Worm (Caenorhabditis elegans) whole organism, L4 larva: ENCODE results near the gene C44H9.4.

Experiments
- F44E2.7 ChIP-seq: fragments of 200-800 bp; sonication (Bioruptor generic); IDR thresholded peaks from 2 replicates; pipeline ENCODE4 v2.1.2; 2022; ENCODE audit warnings: missing genetic modification characterization, missing compliant biosample characterization
- T20F7.1 ChIP-seq: fragments of 200-800 bp; sonication (Bioruptor generic); optimal IDR thresholded peaks from 2 replicates; lab custom pipeline; 2018; ENCODE audit warnings: mild to moderate bottlenecking, missing genetic modification characterization, missing compliant biosample characterization
- aha-1 ChIP-seq: fragments of 150-350 bp; peaks from one replicate; lab custom pipeline; 2014; ENCODE audit warnings: missing biosample characterization, missing genetic modification characterization
- ceh-20 ChIP-seq: fragments of 200-800 bp; sonication (Bioruptor generic); IDR thresholded peaks from 2 replicates; pipeline ENCODE4 v1.3.6; 2022; ENCODE audit warnings: missing genetic modification reagents, missing genetic modification characterization, missing compliant biosample characterization
- ceh-82 ChIP-seq: sonication (generic microtip); optimal IDR thresholded peaks from 2 replicates; lab custom pipeline; 2017; ENCODE audit warnings: missing biosample characterization, missing genetic modification characterization
- daf-16 ChIP-seq, 3 experiments: sonication (generic microtip); optimal IDR thresholded peaks; 2 replicates each; lab custom pipeline; 2016 to 2017; ENCODE audit warnings: missing genetic modification characterization in 3 of 3, missing genetic modification reagents in 3 of 3, mild to moderate bottlenecking in 2 of 3, missing compliant biosample characterization in 2 of 3, missing biosample characterization in 1 of 3, moderate library complexity in 1 of 3
- dmd-6 ChIP-seq: fragments of 200-800 bp; sonication (Bioruptor generic); IDR thresholded peaks from 2 replicates; pipeline ENCODE4 v1.3.6; 2022; ENCODE audit warnings: missing genetic modification reagents, missing genetic modification characterization, missing compliant biosample characterization
- dmd-9 ChIP-seq: fragments of 200-800 bp; sonication (Bioruptor generic); IDR thresholded peaks from 2 replicates; pipeline ENCODE4 v1.3.6; 2022; ENCODE audit warnings: missing genetic modification reagents, missing genetic modification characterization, missing compliant biosample characterization
- dpl-1 ChIP-seq: fragments of 150-350 bp; optimal IDR thresholded peaks from 2 replicates; lab custom pipeline; 2014; ENCODE audit warnings: missing biosample characterization, missing genetic modification reagents, missing genetic modification characterization
- duxl-1 ChIP-seq: sonication (generic microtip); optimal IDR thresholded peaks from 2 replicates; lab custom pipeline; 2016; ENCODE audit warnings: mild to moderate bottlenecking, missing genetic modification characterization, moderate library complexity, missing compliant biosample characterization; ENCODE audit not compliant: poor library complexity
- dve-1 ChIP-seq: sonication (generic microtip); optimal IDR thresholded peaks from 2 replicates; lab custom pipeline; 2017; ENCODE audit warnings: antibody characterized with exemption, mild to moderate bottlenecking, missing genetic modification characterization, missing compliant biosample characterization; ENCODE audit not compliant: insufficient read depth
- egl-43 ChIP-seq: fragments of 200-800 bp; sonication (Bioruptor generic); IDR thresholded peaks from 2 replicates; pipeline ENCODE4 v1.3.6; 2022; ENCODE audit warnings: missing genetic modification reagents, missing genetic modification characterization, missing compliant biosample characterization
- fkh-10 ChIP-seq: fragments of 150-350 bp; optimal IDR thresholded peaks from 2 replicates; lab custom pipeline; 2014; ENCODE audit warnings: missing biosample characterization, missing genetic modification reagents, missing genetic modification characterization
- fos-1 ChIP-seq: fragments of 150-350 bp; optimal IDR thresholded peaks from 2 replicates; lab custom pipeline; 2014; ENCODE audit warnings: missing biosample characterization, missing genetic modification characterization
- gei-8 ChIP-seq: fragments of 200-800 bp; sonication (Bioruptor generic); optimal IDR thresholded peaks from 2 replicates; lab custom pipeline; 2018; ENCODE audit warnings: mild to moderate bottlenecking, missing genetic modification characterization, missing compliant biosample characterization
- hlh-11 ChIP-seq: fragments of 200-800 bp; sonication (Bioruptor generic); optimal IDR thresholded peaks from 2 replicates; lab custom pipeline; 2018; ENCODE audit warnings: mild to moderate bottlenecking, missing genetic modification characterization, missing compliant biosample characterization
- hlh-30 ChIP-seq: sonication (generic microtip); optimal IDR thresholded peaks from 2 replicates; lab custom pipeline; 2017; ENCODE audit warnings: antibody characterized with exemption, mild to moderate bottlenecking, missing genetic modification characterization, missing compliant biosample characterization; ENCODE audit not compliant: insufficient read depth
- hmg-1.1 ChIP-seq: fragments of 200-800 bp; sonication (Bioruptor generic); IDR thresholded peaks from 2 replicates; pipeline ENCODE4 v1.3.6; 2022; ENCODE audit warnings: missing genetic modification reagents, missing genetic modification characterization, missing compliant biosample characterization
- jun-1 ChIP-seq: fragments of 150-350 bp; optimal IDR thresholded peaks from 2 replicates; lab custom pipeline; 2014; ENCODE audit warnings: missing biosample characterization, missing genetic modification reagents, missing genetic modification characterization
- lin-15B ChIP-seq: fragments of 150-350 bp; sonication (generic microtip); optimal IDR thresholded peaks from 3 replicates; lab custom pipeline; 2014; ENCODE audit warnings: missing biosample characterization, missing genetic modification characterization
- lsy-2 ChIP-seq, 2 experiments: fragments of 150-350 bp in 1 of 2; sonication (generic microtip) in 1 of 2; optimal IDR thresholded peaks; 2 replicates each; lab custom pipeline; 2014 to 2017; ENCODE audit warnings: missing biosample characterization in 2 of 2, missing genetic modification characterization in 2 of 2
- mdl-1 ChIP-seq, 2 experiments: fragments of 150-350 bp in 1 of 2; sonication (generic microtip) in 1 of 2; optimal IDR thresholded peaks; 2 replicates each; lab custom pipeline; 2014 to 2017; ENCODE audit warnings: missing biosample characterization in 2 of 2, missing genetic modification characterization in 2 of 2
- mep-1 ChIP-seq: fragments of 150-350 bp; sonication (generic microtip); optimal IDR thresholded peaks from 3 replicates; lab custom pipeline; 2014; ENCODE audit warnings: missing biosample characterization, missing genetic modification characterization
- mes-2 ChIP-seq: sonication (generic microtip); optimal IDR thresholded peaks from 2 replicates; lab custom pipeline; 2016; ENCODE audit warnings: missing genotype, mild to moderate bottlenecking, missing genetic modification characterization, missing compliant biosample characterization; ENCODE audit not compliant: poor library complexity, severe bottlenecking
- nhr-11 ChIP-seq: fragments of 150-350 bp; optimal IDR thresholded peaks from 2 replicates; lab custom pipeline; 2014; ENCODE audit warnings: missing biosample characterization, missing genetic modification characterization
- nhr-28 ChIP-seq: fragments of 150-350 bp; optimal IDR thresholded peaks from 2 replicates; lab custom pipeline; 2014; ENCODE audit warnings: missing biosample characterization, missing genetic modification characterization
- nhr-48 ChIP-seq: sonication (generic microtip); optimal IDR thresholded peaks from 2 replicates; lab custom pipeline; 2016; ENCODE audit warnings: mild to moderate bottlenecking, missing genetic modification characterization, missing compliant biosample characterization
- nhr-6 ChIP-seq: fragments of 150-350 bp; optimal IDR thresholded peaks from 2 replicates; lab custom pipeline; 2014; ENCODE audit warnings: missing biosample characterization, missing genetic modification characterization
- nhr-76 ChIP-seq: fragments of 150-350 bp; optimal IDR thresholded peaks from 2 replicates; lab custom pipeline; 2014; ENCODE audit warnings: missing biosample characterization, missing genetic modification characterization
- nhr-77 ChIP-seq: fragments of 150-350 bp; optimal IDR thresholded peaks from 2 replicates; lab custom pipeline; 2014; ENCODE audit warnings: missing biosample characterization, missing genetic modification characterization
- pha-4 ChIP-seq, 2 experiments: fragments of 150-350 bp in 1 of 2; fragments of 200-800 bp in 1 of 2; sonication (Bioruptor generic) in 1 of 2; IDR thresholded peaks in 1 of 2; optimal IDR thresholded peaks in 1 of 2; 2 replicates each; pipeline versions ENCODE4 v1.3.6 to Lab custom; 2014 to 2022; ENCODE audit warnings: missing genetic modification characterization in 2 of 2, missing genetic modification reagents in 2 of 2, missing biosample characterization in 1 of 2, missing compliant biosample characterization in 1 of 2
- php-3 ChIP-seq: fragments of 200-800 bp; sonication (Bioruptor generic); IDR thresholded peaks from 2 replicates; pipeline ENCODE4 v1.3.6; 2022; ENCODE audit warnings: missing genetic modification reagents, missing genetic modification characterization, missing compliant biosample characterization
- rbr-2 ChIP-seq: sonication (generic microtip); optimal IDR thresholded peaks from 2 replicates; lab custom pipeline; 2016; ENCODE audit warnings: missing genotype, missing genetic modification characterization, missing compliant biosample characterization
- snpc-1.2 ChIP-seq: fragments of 200-800 bp; sonication (Bioruptor generic); IDR thresholded peaks from 2 replicates; pipeline ENCODE4 v1.3.6; 2022; ENCODE audit warnings: missing genetic modification reagents, missing genetic modification characterization, missing compliant biosample characterization
- spr-3 ChIP-seq: fragments of 200-800 bp; sonication (Bioruptor generic); optimal IDR thresholded peaks from 2 replicates; lab custom pipeline; 2018; ENCODE audit warnings: mild to moderate bottlenecking, missing genetic modification characterization, missing compliant biosample characterization
- unc-130 ChIP-seq: sonication (generic microtip); optimal IDR thresholded peaks from 2 replicates; lab custom pipeline; 2016; ENCODE audit warnings: missing genetic modification reagents, missing genetic modification characterization, missing compliant biosample characterization
- unc-39 ChIP-seq: sonication (generic microtip); optimal IDR thresholded peaks from 2 replicates; lab custom pipeline; 2017; ENCODE audit warnings: missing biosample characterization, missing genetic modification characterization
- unc-62 ChIP-seq, 3 experiments: fragments of 150-350 bp in 1 of 3; sonication (generic microtip); optimal IDR thresholded peaks in 2 of 3; peaks in 1 of 3; 1 replicate in 1 of 3; 2 replicates in 2 of 3; lab custom pipeline; 2014 to 2017; ENCODE audit warnings: missing biosample characterization in 3 of 3, missing genetic modification characterization in 3 of 3, missing genetic modification reagents in 3 of 3, missing genotype in 1 of 3
- zag-1 ChIP-seq: fragments of 150-350 bp; optimal IDR thresholded peaks from 2 replicates; lab custom pipeline; 2014; ENCODE audit warnings: missing biosample characterization, missing genetic modification characterization
- zfp-2 ChIP-seq: sonication (generic microtip); optimal IDR thresholded peaks from 2 replicates; lab custom pipeline; 2016; ENCODE audit warnings: mild to moderate bottlenecking, missing genetic modification characterization, missing compliant biosample characterization
- zip-11 ChIP-seq: fragments of 200-800 bp; sonication (Bioruptor generic); IDR thresholded peaks from 2 replicates; pipeline ENCODE4 v1.3.6; 2022; ENCODE audit warnings: missing genetic modification characterization, missing compliant biosample characterization

The C44H9.4 gene

DNA sequence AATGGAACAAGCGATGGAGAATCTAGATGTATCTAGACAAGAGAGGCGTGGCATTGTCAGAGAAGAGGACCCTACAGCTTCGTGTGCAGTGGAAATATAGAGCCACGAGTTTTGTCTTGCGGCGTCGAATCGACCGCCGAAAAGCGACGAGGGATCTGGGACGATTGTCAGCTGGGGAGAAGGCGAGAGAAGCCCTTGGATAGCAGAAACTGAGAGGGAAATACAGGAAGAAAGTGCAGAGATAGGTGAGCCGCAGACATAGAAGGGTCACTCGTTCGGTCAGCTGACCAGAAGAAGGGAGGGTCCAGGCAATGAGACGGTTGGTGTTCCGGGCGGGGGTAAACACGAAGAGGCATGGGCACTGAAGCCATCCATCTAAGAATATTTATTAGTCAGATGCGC is 21.0 kb upstream of the C44H9.4 start (continued):
- TF ChIP-seq nhr-11 (peak; percentile 83), rbr-2 (tag; lab: Kevin White, UChicago) (peak; percentile 72), ceh-20 (GFP tag; lab: Robert Waterston, UW) (peak; percentile 72), nhr-6 (tag; lab: Kevin White, UChicago) (peak; percentile 71), gei-8 (GFP tag; lab: Kevin White, UChicago) (peak; percentile 9), aha-1 (tag; lab: Kevin White, UChicago) (peak; percentile 94), hlh-11 (tag; lab: Kevin White, UChicago) (peak; percentile 90)

DNA sequence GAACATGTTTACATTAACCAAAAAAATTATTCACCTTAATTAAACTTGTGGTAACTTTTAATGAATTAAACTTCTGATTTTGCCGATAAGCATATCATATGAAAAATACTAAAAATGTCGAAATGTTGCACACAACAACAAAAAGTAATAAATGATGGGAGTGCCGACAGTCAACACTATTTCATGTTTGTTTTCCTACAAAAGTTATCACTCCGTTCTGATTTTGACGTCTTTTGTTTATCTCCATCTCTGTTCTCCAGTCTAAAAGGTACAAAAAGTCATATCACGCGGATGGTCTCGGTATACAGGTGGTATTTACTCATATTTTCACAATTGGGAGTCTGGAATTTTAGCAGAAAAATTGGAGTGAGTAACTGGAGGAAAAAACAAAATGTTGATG is 20.1 kb upstream of the C44H9.4 start:
- peak; percentile 32 for TF ChIP-seq nhr-77 (tag; lab: Kevin White, UChicago)
- no peak for TF ChIP-seq snpc-1.2 (GFP tag; lab: Robert Waterston, UW)
- peak; percentile 45 for TF ChIP-seq nhr-6 (tag; lab: Kevin White, UChicago)
- TF ChIP-seq jun-1 (tag; lab: Kevin White, UChicago) = no peak
- TF ChIP-seq nhr-28 (tag; lab: Kevin White, UChicago) = peak; percentile 60
- no peak for TF ChIP-seq spr-3 (GFP tag; lab: Kevin White, UChicago)
- peak; percentile 22; the same call in 1 of the 2 replicates for TF ChIP-seq php-3 (GFP tag; lab: Robert Waterston, UW)
- no peak for TF ChIP-seq zfp-2 (tag; lab: Kevin White, UChicago)
- no peak for TF ChIP-seq dmd-9 (GFP tag; lab: Robert Waterston, UW)
- TF ChIP-seq mdl-1 (tag; optimal IDR thresholded peaks at IDR 0.05; lab: Kevin White, UChicago) = peak in 1 of 2 experiments; percentile 19
- no peak for TF ChIP-seq daf-16 (GFP tag; optimal IDR thresholded peaks at IDR 0.05; lab: Kevin White, UChicago)
- peak; percentile 89 for TF ChIP-seq daf-16 (tag; optimal IDR thresholded peaks at IDR 0.05; lab: Kevin White, UChicago)
- no peak for TF ChIP-seq unc-39 (tag; lab: Kevin White, UChicago)
- peak; percentile 52 for TF ChIP-seq dve-1
- TF ChIP-seq hlh-11 (tag; lab: Kevin White, UChicago) = peak; percentile 0
- no peak for TF ChIP-seq dpl-1 (GFP tag; lab: Kevin White, UChicago)
- TF ChIP-seq unc-62 (GFP tag; optimal IDR thresholded peaks at IDR 0.05 in 1 of 2; lab: Kevin White, UChicago) = no peak
- no peak for TF ChIP-seq unc-62 (tag; optimal IDR thresholded peaks at IDR 0.05; lab: Kevin White, UChicago)

DNA sequence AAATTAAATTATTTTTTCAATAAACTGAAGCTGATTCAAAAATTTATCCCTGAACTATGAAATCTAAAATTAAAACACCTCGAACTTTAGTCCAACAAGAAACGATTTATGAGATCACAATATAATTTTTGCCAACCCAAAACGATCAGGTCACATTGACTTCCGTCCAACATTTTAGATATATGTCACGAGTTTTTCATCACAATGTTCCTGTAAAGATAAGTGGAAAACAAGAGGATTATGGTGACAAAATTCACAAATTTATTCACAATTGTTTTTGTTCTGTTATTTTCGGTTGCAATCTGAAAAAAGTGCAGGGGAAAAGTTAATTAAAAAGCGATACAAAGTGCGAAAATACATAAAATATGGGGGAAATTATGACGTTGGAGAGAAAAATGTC is 18.8 kb upstream of the C44H9.4 start:
- TF ChIP-seq egl-43 (GFP tag; lab: Robert Waterston, UW) (no peak), F44E2.7 (GFP tag; lab: Robert Waterston, UW) (no peak), unc-62 (GFP tag; optimal IDR thresholded peaks at IDR 0.05 in 1 of 2; lab: Kevin White, UChicago) (peak in 1 of 2 experiments; percentile 74), unc-62 (tag; optimal IDR thresholded peaks at IDR 0.05; lab: Kevin White, UChicago) (no peak), mep-1 (peak; percentile 4), lsy-2 (tag; optimal IDR thresholded peaks at IDR 0.05; lab: Kevin White, UChicago) (peak; percentile 12 to 47), hlh-30 (tag; lab: Kevin White, UChicago) (peak; percentile 37)

ce11 chrV:12818486-12818885 is 17.0 kb upstream of the C44H9.4 start:
- TF ChIP-seq dmd-6 (GFP tag; lab: Robert Waterston, UW) (no peak), unc-62 (GFP tag; optimal IDR thresholded peaks at IDR 0.05 in 1 of 2; lab: Kevin White, UChicago) (peak in 1 of 2 experiments; percentile 10), unc-62 (tag; optimal IDR thresholded peaks at IDR 0.05; lab: Kevin White, UChicago) (no peak)

ce11 chrV:12819155-12819554 is 16.3 kb upstream of the C44H9.4 start:
- TF ChIP-seq zag-1 (tag; lab: Kevin White, UChicago) (no peak), nhr-48 (no peak), ceh-82 (no peak), hmg-1.1 (GFP tag; lab: Robert Waterston, UW) (peak; percentile 79), fos-1 (tag; lab: Kevin White, UChicago) (no peak), nhr-76 (tag; lab: Kevin White, UChicago) (no peak), nhr-6 (tag; lab: Kevin White, UChicago) (no peak), hlh-30 (tag; lab: Kevin White, UChicago) (peak; percentile 83), T20F7.1 (GFP tag; lab: Kevin White, UChicago) (no peak), fkh-10 (peak; percentile 61), zip-11 (GFP tag; lab: Robert Waterston, UW) (no peak), mes-2 (tag; lab: Kevin White, UChicago) (no peak), mep-1 (peak; percentile 63), unc-130 (no peak), pha-4 (GFP tag; IDR thresholded peaks at IDR 0.05; lab: Robert Waterston, UW) (no peak), pha-4 (tag; optimal IDR thresholded peaks at IDR 0.05; lab: Kevin White, UChicago) (no peak), duxl-1 (tag; lab: Kevin White, UChicago) (no peak), lin-15B (tag; lab: Kevin White, UChicago) (no peak), gei-8 (GFP tag; lab: Kevin White, UChicago) (no peak)
